Worm (Caenorhabditis elegans) whole organism, L1 larva: ENCODE data around the gene F21D9.1.

Experiments
- C04F5.9 ChIP-seq: sonication (generic microtip); optimal IDR thresholded peaks from 2 replicates; lab custom pipeline; 2016; ENCODE audit warnings: missing genetic modification characterization, missing compliant biosample characterization
- C34B4.2 ChIP-seq: sonication (generic microtip); optimal IDR thresholded peaks from 2 replicates; lab custom pipeline; 2017; ENCODE audit warnings: mild to moderate bottlenecking, missing genetic modification characterization, missing compliant biosample characterization
- F16B12.6 ChIP-seq: fragments of 150-350 bp; optimal IDR thresholded peaks from 2 replicates; lab custom pipeline; 2014; ENCODE audit warnings: missing biosample characterization, missing genetic modification characterization
- Y116A8C.19 ChIP-seq: sonication (generic microtip); optimal IDR thresholded peaks from 2 replicates; lab custom pipeline; 2016; ENCODE audit warnings: missing compliant biosample characterization, missing genetic modification characterization, borderline replicate concordance
- egl-13 ChIP-seq: sonication (generic microtip); optimal IDR thresholded peaks from 2 replicates; lab custom pipeline; 2016; ENCODE audit warnings: missing genotype, missing genetic modification reagents, missing genetic modification characterization, missing compliant biosample characterization
- elt-2 ChIP-seq: sonication (generic microtip); optimal IDR thresholded peaks from 2 replicates; lab custom pipeline; 2016; ENCODE audit warnings: missing genetic modification characterization, mild to moderate bottlenecking, inconsistent platforms, missing compliant biosample characterization, missing genetic modification reagents
- elt-3 ChIP-seq, 6 experiments: fragments of 150-350 bp in 1 of 6; sonication (generic microtip); optimal IDR thresholded peaks; 2 replicates each; lab custom pipeline; 2017 to 2018; ENCODE audit warnings: missing biosample characterization in 6 of 6, missing genetic modification characterization in 6 of 6, inconsistent platforms in 1 of 6
- ets-5 ChIP-seq: fragments of 200-800 bp; sonication (Bioruptor generic); IDR thresholded peaks from 2 replicates; pipeline ENCODE4 v1.3.6; 2022; ENCODE audit warnings: missing genetic modification characterization, missing compliant biosample characterization
- fkh-4 ChIP-seq: sonication (generic microtip); optimal IDR thresholded peaks from 2 replicates; lab custom pipeline; 2016; ENCODE audit warnings: missing compliant biosample characterization, missing genetic modification characterization, borderline replicate concordance
- fkh-8 ChIP-seq: sonication (generic microtip); optimal IDR thresholded peaks from 2 replicates; lab custom pipeline; 2016; ENCODE audit warnings: mild to moderate bottlenecking, missing genetic modification characterization, missing compliant biosample characterization
- hlh-17 ChIP-seq: fragments of 200-800 bp; sonication (Bioruptor generic); optimal IDR thresholded peaks from 2 replicates; lab custom pipeline; 2018; ENCODE audit warnings: missing genetic modification characterization, mild to moderate bottlenecking, missing compliant biosample characterization, moderate library complexity, borderline replicate concordance
- hlh-4 ChIP-seq: sonication (generic microtip); optimal IDR thresholded peaks from 2 replicates; lab custom pipeline; 2016; ENCODE audit warnings: mild to moderate bottlenecking, missing genetic modification characterization, missing compliant biosample characterization
- hpl-2 ChIP-seq: fragments of 150-350 bp; optimal IDR thresholded peaks from 2 replicates; lab custom pipeline; 2014; ENCODE audit warnings: missing biosample characterization, missing genetic modification reagents, missing genetic modification characterization
- isw-1 ChIP-seq: fragments of 200-800 bp; sonication (Bioruptor generic); IDR thresholded peaks from 2 replicates; pipeline ENCODE4 v1.3.6; 2022; ENCODE audit warnings: missing genetic modification characterization, missing compliant biosample characterization
- lin-39 ChIP-seq: fragments of 150-350 bp; optimal IDR thresholded peaks from 2 replicates; lab custom pipeline; 2014; ENCODE audit warnings: missing biosample characterization, missing genetic modification reagents, missing genetic modification characterization
- lir-3 ChIP-seq: sonication (generic microtip); optimal IDR thresholded peaks from 2 replicates; lab custom pipeline; 2016; ENCODE audit warnings: mild to moderate bottlenecking, missing genetic modification characterization, moderate library complexity, missing compliant biosample characterization; ENCODE audit not compliant: poor library complexity
- mdl-1 ChIP-seq, 2 experiments: fragments of 150-350 bp; optimal IDR thresholded peaks; 2 replicates each; lab custom pipeline; 2014 to 2017; ENCODE audit warnings: missing biosample characterization in 2 of 2, missing genetic modification characterization in 2 of 2, inconsistent platforms in 1 of 2
- mep-1 ChIP-seq: fragments of 150-350 bp; optimal IDR thresholded peaks from 2 replicates; lab custom pipeline; 2014; ENCODE audit warnings: missing biosample characterization, missing genetic modification characterization
- nhr-12 ChIP-seq: sonication (generic microtip); optimal IDR thresholded peaks from 2 replicates; lab custom pipeline; 2017; ENCODE audit warnings: missing biosample characterization, missing genetic modification characterization
- nhr-19 ChIP-seq: fragments of 200-800 bp; sonication (Bioruptor generic); conservative IDR thresholded peaks from 2 replicates; pipeline ENCODE4 v1.3.6; 2022; ENCODE audit warnings: missing genetic modification characterization, missing compliant biosample characterization
- nhr-20 ChIP-seq: sonication (generic microtip); optimal IDR thresholded peaks from 2 replicates; lab custom pipeline; 2016; ENCODE audit warnings: mild to moderate bottlenecking, missing genetic modification characterization, missing compliant biosample characterization
- nhr-71 ChIP-seq: sonication (generic microtip); optimal IDR thresholded peaks from 2 replicates; lab custom pipeline; 2016; ENCODE audit warnings: mild to moderate bottlenecking, missing genetic modification characterization, moderate library complexity, missing compliant biosample characterization
- nhr-77 ChIP-seq: fragments of 150-350 bp; optimal IDR thresholded peaks from 2 replicates; lab custom pipeline; 2014; ENCODE audit warnings: missing biosample characterization, missing genetic modification characterization
- nhr-84 ChIP-seq: sonication (generic microtip); optimal IDR thresholded peaks from 2 replicates; lab custom pipeline; 2017; ENCODE audit warnings: missing biosample characterization, missing genetic modification characterization
- nhr-85 ChIP-seq: sonication (generic microtip); peaks from one replicate; lab custom pipeline; 2016; ENCODE audit warnings: missing genetic modification characterization, inconsistent platforms, missing compliant biosample characterization
- pax-3 ChIP-seq: fragments of 200-800 bp; sonication (Bioruptor generic); optimal IDR thresholded peaks from 2 replicates; lab custom pipeline; 2018; ENCODE audit warnings: mild to moderate bottlenecking, missing genetic modification characterization, moderate library complexity, missing compliant biosample characterization
- skn-1 ChIP-seq: fragments of 150-350 bp; optimal IDR thresholded peaks from 2 replicates; lab custom pipeline; 2014; ENCODE audit warnings: missing biosample characterization, missing genetic modification characterization
- snpc-4 ChIP-seq: fragments of 150-350 bp; optimal IDR thresholded peaks from 2 replicates; lab custom pipeline; 2014; ENCODE audit warnings: missing biosample characterization, missing genetic modification characterization
- sox-4 ChIP-seq: sonication (generic microtip); optimal IDR thresholded peaks from 2 replicates; lab custom pipeline; 2016; ENCODE audit warnings: missing genetic modification characterization, missing compliant biosample characterization
- sptf-1 ChIP-seq: fragments of 150-350 bp; optimal IDR thresholded peaks from 2 replicates; lab custom pipeline; 2014; ENCODE audit warnings: missing biosample characterization, missing genetic modification characterization
- swsn-7 ChIP-seq: sonication (generic microtip); optimal IDR thresholded peaks from 2 replicates; lab custom pipeline; 2016; ENCODE audit warnings: missing genetic modification characterization, missing compliant biosample characterization
- unc-62 ChIP-seq: fragments of 150-350 bp; optimal IDR thresholded peaks from 2 replicates; lab custom pipeline; 2014; ENCODE audit warnings: missing biosample characterization, missing genetic modification reagents, missing genetic modification characterization
- unc-86 ChIP-seq: sonication (generic microtip); optimal IDR thresholded peaks from 2 replicates; lab custom pipeline; 2016; ENCODE audit warnings: missing genetic modification characterization, missing compliant biosample characterization
- vab-15 ChIP-seq: sonication (generic microtip); optimal IDR thresholded peaks from 2 replicates; lab custom pipeline; 2017; ENCODE audit warnings: missing genotype, mild to moderate bottlenecking, missing genetic modification characterization, missing compliant biosample characterization
- xbp-1 ChIP-seq: sonication (generic microtip); optimal IDR thresholded peaks from 2 replicates; lab custom pipeline; 2016; ENCODE audit warnings: missing genetic modification characterization, missing compliant biosample characterization
- zip-4 ChIP-seq: fragments of 200-800 bp; sonication (Bioruptor generic); optimal IDR thresholded peaks from 2 replicates; lab custom pipeline; 2018; ENCODE audit warnings: mild to moderate bottlenecking, missing genetic modification characterization, moderate library complexity, missing compliant biosample characterization

F21D9.1 gene

DNA sequence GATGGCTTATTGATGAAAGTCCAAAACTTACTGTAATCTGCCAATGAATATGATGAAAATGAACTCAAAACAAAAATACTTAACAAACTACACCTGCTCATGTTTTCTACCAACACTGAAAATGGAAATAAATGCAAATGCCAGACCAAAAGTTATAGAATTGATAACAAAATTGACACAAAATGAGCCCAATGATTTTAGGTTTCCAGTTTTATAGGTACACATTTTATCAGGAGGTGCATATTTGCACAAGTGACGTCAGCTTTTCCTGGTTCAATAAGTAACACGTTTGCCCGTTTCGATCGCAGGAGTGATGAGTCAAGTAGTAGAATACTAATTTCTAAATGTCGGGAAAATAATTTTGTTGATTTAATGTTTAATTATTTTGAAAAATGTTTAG lies 32.5 kb downstream of the F21D9.1 start, which contains the start of gene F55C9.6:
TSS of gene F55C9.6 (minus strand) at position 101 of the 400 bp plus-strand sequence.
- no peak for TF ChIP-seq nhr-12 (tag; lab: Kevin White, UChicago)
- no peak for TF ChIP-seq Y116A8C.19 (tag; lab: Kevin White, UChicago)
- TF ChIP-seq elt-3 (tag; optimal IDR thresholded peaks at IDR 0.05; lab: Kevin White, UChicago) = no peak
- TF ChIP-seq unc-62 (GFP tag; lab: Kevin White, UChicago) = no peak
- TF ChIP-seq hpl-2 (GFP tag; lab: Kevin White, UChicago) = no peak
- no peak for TF ChIP-seq fkh-8 (tag; lab: Kevin White, UChicago)
- TF ChIP-seq hlh-17 = no peak
- no peak for TF ChIP-seq nhr-71
- no peak for TF ChIP-seq skn-1 (tag; lab: Kevin White, UChicago)
- TF ChIP-seq egl-13 (tag; lab: Kevin White, UChicago) = no peak
- TF ChIP-seq lin-39 (tag; lab: Kevin White, UChicago) = no peak
- no peak for TF ChIP-seq zip-4
- TF ChIP-seq C04F5.9 (tag; lab: Kevin White, UChicago) = no peak
- no peak for TF ChIP-seq fkh-4 (tag; lab: Kevin White, UChicago)
- TF ChIP-seq sox-4 (tag; lab: Kevin White, UChicago) = no peak
- TF ChIP-seq lir-3 (tag; lab: Kevin White, UChicago) = no peak
- no peak for TF ChIP-seq pax-3 (tag; lab: Kevin White, UChicago)
- TF ChIP-seq unc-86 (tag; lab: Kevin White, UChicago) = no peak

ce11 chrV:19297510-19297909 lies 33.3 kb downstream of the F21D9.1 start, which contains the start of gene fbxb-60:
TSS of gene fbxb-60 (plus strand) at chrV:19297810.
- TF ChIP-seq mdl-1 (tag; optimal IDR thresholded peaks at IDR 0.05; lab: Kevin White, UChicago) = no peak
- no peak for TF ChIP-seq isw-1 (GFP tag; lab: Robert Waterston, UW)
- no peak for TF ChIP-seq F16B12.6 (tag; lab: Kevin White, UChicago)
- TF ChIP-seq lir-3 (tag; lab: Kevin White, UChicago) = no peak

DNA sequence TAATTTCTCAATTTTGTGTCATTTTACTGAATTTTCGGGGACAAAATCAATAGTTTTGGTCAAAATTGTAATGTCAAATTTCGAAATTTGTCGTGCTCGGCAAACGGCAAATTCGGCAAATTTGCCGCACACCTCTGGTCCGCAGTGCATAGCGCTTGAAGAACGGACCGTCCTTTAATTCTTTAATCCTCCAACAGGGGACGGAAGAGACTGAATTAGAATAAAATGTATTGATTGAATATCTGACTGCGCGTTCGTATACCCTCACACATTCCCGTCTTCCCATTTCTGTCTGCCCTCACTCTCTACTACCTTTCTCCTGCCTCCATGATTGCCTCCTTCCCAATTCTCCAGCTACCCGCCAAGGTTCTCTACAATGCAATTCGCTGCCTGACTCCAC lies 35.0 kb downstream of the F21D9.1 start, which contains the start of gene F55C9.14:
TSS of gene F55C9.14 (plus strand) at position 301 of the 400 bp plus-strand sequence.
- TF ChIP-seq elt-2 (tag; lab: Kevin White, UChicago) (no peak), nhr-20 (tag; lab: Kevin White, UChicago) (no peak), vab-15 (tag; lab: Kevin White, UChicago) (no peak), ets-5 (GFP tag; lab: Robert Waterston, UW) (no peak), mep-1 (no peak), nhr-85 (tag; lab: Kevin White, UChicago) (no peak), hlh-4 (no peak), nhr-71 (no peak), nhr-77 (tag; lab: Kevin White, UChicago) (no peak), mdl-1 (tag; optimal IDR thresholded peaks at IDR 0.05; lab: Kevin White, UChicago) (no peak), sptf-1 (tag; lab: Kevin White, UChicago) (no peak), swsn-7 (tag; lab: Kevin White, UChicago) (no peak), snpc-4 (tag; lab: Kevin White, UChicago) (no peak), C34B4.2 (tag; lab: Kevin White, UChicago) (no peak), zip-4 (no peak)

- no peak for TF ChIP-seq nhr-84 (tag; lab: Kevin White, UChicago)
- no peak for TF ChIP-seq xbp-1 (tag; lab: Kevin White, UChicago)
- TF ChIP-seq nhr-19 (GFP tag; lab: Robert Waterston, UW) = 0 out of 2 replicates have a peak, but pooled peaks have one; percentile 3
- no peak for TF ChIP-seq Y116A8C.19 (tag; lab: Kevin White, UChicago)
Measured at ce11 chrV:19301934-19302333, 37.7 kb downstream of the F21D9.1 start, which contains the start of gene fbxb-62. TSS of gene fbxb-62 (minus strand) at chrV:19302034.
